Fruit fly (Drosophila melanogaster) whole organism, embryonic: ENCODE results near the gene Gss1.

Source experiments
- Ada2b ChIP-seq: fragments of 200-800 bp; sonication (Bioruptor generic); IDR thresholded peaks from 2 replicates; pipeline ENCODE4 v1.3.6; 2022; ENCODE audit warnings: missing biosample characterization, missing genetic modification characterization
- Asciz ChIP-seq: fragments of 200-800 bp; sonication (Bioruptor generic); optimal IDR thresholded peaks from 2 replicates; lab custom pipeline; 2017; ENCODE audit warnings: missing biosample characterization, mild to moderate bottlenecking, missing genetic modification characterization, missing genetic modification reagents
- CG10654 ChIP-seq: fragments of 200-800 bp; sonication (Bioruptor generic); optimal IDR thresholded peaks from 2 replicates; lab custom pipeline; 2016; ENCODE audit warnings: missing biosample characterization, missing genetic modification characterization
- CG12299 ChIP-seq: fragments of 200-800 bp; sonication (Bioruptor generic); optimal IDR thresholded peaks from 2 replicates; lab custom pipeline; 2018; ENCODE audit warnings: missing biosample characterization, mild to moderate bottlenecking, missing genetic modification characterization
- CG14667 ChIP-seq: fragments of 200-800 bp; sonication (Bioruptor generic); IDR thresholded peaks from 2 replicates; pipeline ENCODE4 v1.3.6; 2022; ENCODE audit warnings: missing biosample characterization, missing genetic modification characterization
- CG16863 ChIP-seq: fragments of 200-800 bp; sonication (Bioruptor generic); optimal IDR thresholded peaks from 3 replicates; lab custom pipeline; 2016; ENCODE audit warnings: missing biosample characterization, missing genetic modification characterization
- CG17385 ChIP-seq: fragments of 200-800 bp; sonication (Bioruptor generic); optimal IDR thresholded peaks from 3 replicates; lab custom pipeline; 2018; ENCODE audit warnings: missing biosample characterization, mild to moderate bottlenecking, missing genetic modification characterization
- CG2712 ChIP-seq: fragments of 200-800 bp; optimal IDR thresholded peaks from 3 replicates; lab custom pipeline; 2019; ENCODE audit warnings: missing biosample characterization, mild to moderate bottlenecking, missing genetic modification characterization, moderate library complexity
- CG2889 ChIP-seq: fragments of 200-800 bp; sonication (Bioruptor generic); IDR thresholded peaks from 3 replicates; pipeline ENCODE4 v1.3.6; 2022; ENCODE audit warnings: missing biosample characterization, missing genetic modification characterization
- CG3163 ChIP-seq: fragments of 200-800 bp; sonication (Bioruptor generic); optimal IDR thresholded peaks from 3 replicates; lab custom pipeline; 2016; ENCODE audit warnings: missing biosample characterization, missing genetic modification characterization
- CG32767 ChIP-seq: fragments of 200-800 bp; sonication (Bioruptor generic); IDR thresholded peaks from 2 replicates; pipeline ENCODE4 v1.3.6; 2022; ENCODE audit warnings: missing biosample characterization, missing genetic modification characterization
- CG34224 ChIP-seq: fragments of 200-800 bp; sonication (Bioruptor generic); IDR thresholded peaks from 3 replicates; pipeline ENCODE4 v1.3.6; 2022; ENCODE audit warnings: missing biosample characterization, missing genetic modification characterization; ENCODE audit not compliant: partially characterized antibody
- CG42726 ChIP-seq: fragments of 200-800 bp; sonication (Bioruptor generic); IDR thresholded peaks from 2 replicates; pipeline ENCODE4 v1.3.6; 2022; ENCODE audit warnings: missing biosample characterization, missing genetic modification characterization; ENCODE audit not compliant: partially characterized antibody
- CG6765 ChIP-seq: fragments of 200-800 bp; sonication (Bioruptor generic); optimal IDR thresholded peaks from 3 replicates; lab custom pipeline; 2017; ENCODE audit warnings: missing biosample characterization, mild to moderate bottlenecking, missing genetic modification characterization
- CG8281 ChIP-seq: fragments of 200-800 bp; sonication (Bioruptor generic); optimal IDR thresholded peaks from 2 replicates; lab custom pipeline; 2018; ENCODE audit warnings: missing biosample characterization, mild to moderate bottlenecking, missing genetic modification characterization, moderate library complexity
- CG8944 ChIP-seq: fragments of 200-800 bp; sonication (Bioruptor generic); optimal IDR thresholded peaks from 3 replicates; lab custom pipeline; 2016; ENCODE audit warnings: missing biosample characterization, missing genetic modification characterization
- Chrac-16 ChIP-seq: fragments of 200-800 bp; sonication (Bioruptor generic); optimal IDR thresholded peaks from 3 replicates; lab custom pipeline; 2016; ENCODE audit warnings: missing biosample characterization, missing genetic modification characterization
- Dref ChIP-seq: fragments of 200-800 bp; sonication (Bioruptor generic); IDR thresholded peaks from 2 replicates; pipeline ENCODE4 v1.3.6; 2022; ENCODE audit warnings: missing biosample characterization, missing genetic modification characterization
- E2f2 ChIP-seq: fragments of 200-800 bp; sonication (Bioruptor generic); IDR thresholded peaks from 2 replicates; pipeline ENCODE4 v1.3.6; 2022; ENCODE audit warnings: missing biosample characterization, missing genetic modification characterization
- Eip74EF ChIP-seq, 2 experiments: fragments of 200-800 bp in 1 of 2; fragments of >200 bp in 1 of 2; sonication (Bioruptor generic) in 1 of 2; optimal IDR thresholded peaks; 2 replicates each; lab custom pipeline; 2017 to 2019; ENCODE audit warnings: missing biosample characterization in 2 of 2, missing genetic modification characterization in 2 of 2, mild to moderate bottlenecking in 1 of 2, moderate library complexity in 1 of 2
- Hand ChIP-seq: fragments of 200-800 bp; sonication (Bioruptor generic); optimal IDR thresholded peaks from 2 replicates; lab custom pipeline; 2017; ENCODE audit warnings: mild to moderate bottlenecking, missing biosample characterization, missing genetic modification reagents, missing genetic modification characterization
- HmgZ ChIP-seq: fragments of 200-800 bp; sonication (Bioruptor generic); optimal IDR thresholded peaks from 2 replicates; lab custom pipeline; 2018; ENCODE audit warnings: missing biosample characterization, mild to moderate bottlenecking, missing genetic modification characterization
- Hr51 ChIP-seq, 2 experiments: fragments of 200-800 bp; sonication (Bioruptor generic); optimal IDR thresholded peaks; 2 replicates in 1 of 2; 3 replicates in 1 of 2; lab custom pipeline; 2016 to 2018; ENCODE audit warnings: missing biosample characterization in 2 of 2, missing genetic modification characterization in 2 of 2, mild to moderate bottlenecking in 1 of 2, moderate library complexity in 1 of 2
- MESR4 ChIP-seq: fragments of 200-800 bp; sonication (Bioruptor generic); optimal IDR thresholded peaks from 2 replicates; lab custom pipeline; 2018; ENCODE audit warnings: missing biosample characterization, mild to moderate bottlenecking, missing genetic modification characterization, moderate library complexity
- Pdp1 ChIP-seq, 2 experiments: fragments of 200-800 bp; sonication (Bioruptor generic); optimal IDR thresholded peaks; 3 replicates each; lab custom pipeline; 2016; ENCODE audit warnings: missing biosample characterization in 2 of 2, missing genetic modification characterization in 2 of 2, mild to moderate bottlenecking in 1 of 2, moderate library complexity in 1 of 2
- Ravus ChIP-seq: fragments of 200-800 bp; sonication (Bioruptor generic); IDR thresholded peaks from 2 replicates; pipeline ENCODE4 v1.3.6; 2022; ENCODE audit warnings: missing biosample characterization, missing genetic modification characterization
- Ssrp ChIP-seq: fragments of 200-800 bp; sonication (Bioruptor generic); optimal IDR thresholded peaks from 2 replicates; lab custom pipeline; 2018; ENCODE audit warnings: missing biosample characterization, mild to moderate bottlenecking, missing genetic modification characterization, moderate library complexity
- Stat92E ChIP-seq, 3 experiments: fragments of >200 bp in 2 of 3; fragments of 200-800 bp in 1 of 3; sonication (Bioruptor generic) in 1 of 3; optimal IDR thresholded peaks; 2 replicates each; lab custom pipeline; 2017 to 2019; ENCODE audit warnings: missing biosample characterization in 3 of 3, missing genetic modification characterization in 3 of 3, mild to moderate bottlenecking in 1 of 3, moderate library complexity in 1 of 3
- Tbp ChIP-seq: fragments of >200 bp; optimal IDR thresholded peaks from 2 replicates; lab custom pipeline; 2018; ENCODE audit warnings: missing biosample characterization, missing genetic modification characterization
- amos ChIP-seq: fragments of 200-800 bp; sonication (Bioruptor generic); IDR thresholded peaks from 2 replicates; pipeline ENCODE4 v1.3.6; 2022; ENCODE audit warnings: missing biosample characterization, missing genetic modification characterization; ENCODE audit not compliant: partially characterized antibody
- ara ChIP-seq: fragments of 200-800 bp; sonication (Bioruptor generic); IDR thresholded peaks from 2 replicates; pipeline ENCODE4 v1.3.6; 2022; ENCODE audit warnings: missing biosample characterization, missing genetic modification characterization
- ato ChIP-seq: fragments of 200-800 bp; sonication (Bioruptor generic); IDR thresholded peaks from 2 replicates; pipeline ENCODE4 v1.3.6; 2022; ENCODE audit warnings: missing biosample characterization, missing genetic modification characterization; ENCODE audit not compliant: partially characterized antibody
- bigmax ChIP-seq: fragments of 200-800 bp; sonication (Bioruptor generic); optimal IDR thresholded peaks from 2 replicates; lab custom pipeline; 2018; ENCODE audit warnings: missing biosample characterization, mild to moderate bottlenecking, missing genetic modification characterization
- crol ChIP-seq: fragments of 200-800 bp; sonication (Bioruptor generic); IDR thresholded peaks from 2 replicates; pipeline ENCODE4 v1.3.6; 2022; ENCODE audit warnings: missing biosample characterization, missing genetic modification characterization
- dysf ChIP-seq: fragments of 200-800 bp; sonication (Bioruptor generic); IDR thresholded peaks from 3 replicates; pipeline ENCODE4 v1.3.6; 2022; ENCODE audit warnings: missing biosample characterization, missing genetic modification characterization
- gem ChIP-seq: fragments of 200-800 bp; sonication (Bioruptor generic); optimal IDR thresholded peaks from 2 replicates; lab custom pipeline; 2019; ENCODE audit warnings: missing biosample characterization, mild to moderate bottlenecking, missing genetic modification characterization, moderate library complexity
- her ChIP-seq: fragments of 200-800 bp; sonication (Bioruptor generic); optimal IDR thresholded peaks from 2 replicates; lab custom pipeline; 2016; ENCODE audit warnings: missing biosample characterization, missing genetic modification characterization
- inv ChIP-seq: fragments of 200-800 bp; sonication (Bioruptor generic); IDR thresholded peaks from 2 replicates; pipeline ENCODE4 v1.3.6; 2022; ENCODE audit warnings: missing biosample characterization, missing genetic modification characterization; ENCODE audit not compliant: partially characterized antibody
- ken ChIP-seq: fragments of 200-800 bp; sonication (Bioruptor generic); IDR thresholded peaks from 3 replicates; pipeline ENCODE4 v1.3.6; 2022; ENCODE audit warnings: missing biosample characterization, missing genetic modification characterization
- lilli ChIP-seq: fragments of 200-800 bp; sonication (Bioruptor generic); optimal IDR thresholded peaks from 3 replicates; lab custom pipeline; 2016; ENCODE audit warnings: missing biosample characterization, missing genetic modification characterization
- nau ChIP-seq: fragments of 200-800 bp; sonication (Bioruptor generic); optimal IDR thresholded peaks from 3 replicates; lab custom pipeline; 2017; ENCODE audit warnings: missing biosample characterization, mild to moderate bottlenecking, missing genetic modification characterization, missing genetic modification reagents
- oc ChIP-seq: fragments of 200-800 bp; sonication (Bioruptor generic); optimal IDR thresholded peaks from 2 replicates; lab custom pipeline; 2018; ENCODE audit warnings: missing biosample characterization, mild to moderate bottlenecking, missing genetic modification characterization, moderate library complexity
- otp ChIP-seq: fragments of 200-800 bp; sonication (Bioruptor generic); IDR thresholded peaks from 3 replicates; pipeline ENCODE4, ENCODE4 v1.3.6; 2022; ENCODE audit warnings: missing biosample characterization, missing genetic modification characterization
- prd ChIP-seq, 3 experiments: fragments of >200 bp in 2 of 3; fragments of 200-800 bp in 1 of 3; sonication (Bioruptor generic) in 1 of 3; optimal IDR thresholded peaks in 2 of 3; IDR thresholded peaks in 1 of 3; 2 replicates in 2 of 3; 3 replicates in 1 of 3; pipeline versions ENCODE4 v1.3.6 to Lab custom; 2017 to 2022; ENCODE audit warnings: missing biosample characterization in 1 of 3, missing genetic modification characterization in 1 of 3
- repo ChIP-seq: fragments of 200-800 bp; sonication (Bioruptor generic); optimal IDR thresholded peaks from 2 replicates; lab custom pipeline; 2016; ENCODE audit warnings: missing biosample characterization, missing genetic modification characterization
- zen ChIP-seq: fragments of 200-800 bp; sonication (Bioruptor generic); optimal IDR thresholded peaks from 3 replicates; lab custom pipeline; 2018; ENCODE audit warnings: missing biosample characterization, mild to moderate bottlenecking, missing genetic modification characterization, moderate library complexity
- zen2 ChIP-seq: fragments of 200-800 bp; sonication (Bioruptor generic); IDR thresholded peaks from 3 replicates; pipeline ENCODE4 v1.3.6; 2022; ENCODE audit warnings: missing biosample characterization, missing genetic modification characterization; ENCODE audit not compliant: partially characterized antibody
- zf30C ChIP-seq: fragments of 200-800 bp; sonication (Bioruptor generic); optimal IDR thresholded peaks from 3 replicates; lab custom pipeline; 2018; ENCODE audit warnings: missing biosample characterization, mild to moderate bottlenecking, missing genetic modification characterization

Gss1 gene

dm6 chrX:17880269-17880889 lies 9.0 kb upstream of the Gss1 start (continued):
- TF ChIP-seq E2f2 (peak; percentile 80), her (GFP tag; lab: Kevin White, UChicago) (peak; percentile 90), Ssrp (peak; percentile 92), ara (GFP tag; lab: Robert Waterston, UW) (peak; percentile 94), Stat92E (GFP tag; optimal IDR thresholded peaks at IDR 0.05; lab: Kevin White, UChicago) (peak in 1 of 3 experiments; percentile 84), CG2712 (tag; lab: Kevin White, UChicago) (peak; percentile 93), lilli (GFP tag; lab: Kevin White, UChicago) (peak; percentile 98), repo (GFP tag; lab: Kevin White, UChicago) (peak; percentile 78), gem (peak; percentile 97), amos (GFP tag; lab: Robert Waterston, UW) (no peak), Chrac-16 (GFP tag; lab: Kevin White, UChicago) (peak; percentile 96), CG12299 (peak; percentile 93), bigmax (GFP tag; lab: Kevin White, UChicago) (peak; percentile 37), CG6765 (GFP tag; lab: Kevin White, UChicago) (peak; percentile 85), MESR4 (GFP tag; lab: Kevin White, UChicago) (peak; percentile 49), Ada2b (GFP tag; lab: Robert Waterston, UW) (peak; percentile 95), Dref (GFP tag; lab: Robert Waterston, UW) (peak; percentile 45), CG42726 (GFP tag; lab: Robert Waterston, UW) (no peak), CG14667 (GFP tag; lab: Robert Waterston, UW) (peak; percentile 93), zen (tag; lab: Kevin White, UChicago) (peak; percentile 66), otp (GFP tag; lab: Robert Waterston, UW) (peak; percentile 95), CG34224 (GFP tag; lab: Robert Waterston, UW) (no peak), ato (no peak), HmgZ (tag; lab: Kevin White, UChicago) (peak; percentile 97), prd (optimal IDR thresholded peaks at IDR 0.05; lab: Kevin White, UChicago) (no peak), prd (GFP tag; IDR thresholded peaks at IDR 0.05; lab: Robert Waterston, UW) (peak; percentile 97), Pdp1 (GFP tag; optimal IDR thresholded peaks at IDR 0.05; lab: Kevin White, UChicago) (peak; percentile 95 to 97), oc (tag; lab: Kevin White, UChicago) (peak; percentile 97), nau (GFP tag; lab: Kevin White, UChicago) (peak; percentile 89), CG16863 (GFP tag; lab: Kevin White, UChicago) (peak; percentile 95), ken (GFP tag; lab: Robert Waterston, UW) (peak; percentile 97), CG10654 (peak; percentile 85), CG32767 (GFP tag; lab: Robert Waterston, UW) (peak; percentile 92), Tbp (GFP tag; lab: Kevin White, UChicago) (no peak), inv (GFP tag; lab: Robert Waterston, UW) (no peak), CG3163 (GFP tag; lab: Kevin White, UChicago) (peak; percentile 72), zf30C (GFP tag; lab: Kevin White, UChicago) (no peak), CG8281 (tag; lab: Kevin White, UChicago) (peak; percentile 85), Ravus (GFP tag; lab: Robert Waterston, UW) (peak; percentile 85), Hr51 (GFP tag; optimal IDR thresholded peaks at IDR 0.05; lab: Kevin White, UChicago) (peak; percentile 94 to 95), crol (GFP tag; lab: Robert Waterston, UW) (peak; percentile 72), Asciz (peak; percentile 83), CG17385 (peak; percentile 93), CG2889 (GFP tag; lab: Robert Waterston, UW) (peak; percentile 96), CG8944 (GFP tag; lab: Kevin White, UChicago) (peak; percentile 95), zen2 (no peak), Hand (GFP tag; lab: Kevin White, UChicago) (peak; percentile 84), Eip74EF (GFP tag; optimal IDR thresholded peaks at IDR 0.05; lab: Kevin White, UChicago) (peak in 1 of 2 experiments; percentile 94), dysf (GFP tag; lab: Robert Waterston, UW) (peak; percentile 97)
